Fruit fly (Drosophila melanogaster): ENCODE results near the gene CG10853.

CG10853 gene

DNA sequence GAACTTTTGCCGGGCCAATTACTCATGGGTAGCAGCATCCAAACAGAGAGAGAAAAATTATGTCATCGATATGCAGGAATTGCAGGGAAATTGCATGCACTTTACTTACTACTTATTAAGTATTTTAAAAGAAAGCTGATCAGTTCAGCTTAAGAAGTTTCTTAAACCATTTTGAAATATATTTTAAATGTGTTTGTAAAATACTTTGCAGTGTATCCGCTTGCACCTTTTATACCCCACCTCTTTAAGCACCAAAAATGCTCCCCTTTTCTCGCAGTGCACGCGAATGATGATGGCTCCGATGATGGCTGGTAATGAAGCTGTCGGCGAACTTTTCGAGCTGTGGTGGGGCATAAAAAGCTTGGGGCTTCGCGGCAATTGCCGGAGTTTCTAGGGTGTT, 4.8 kb downstream of the CG10853 start, which contains the start of gene CG14984 (continued):
- TF ChIP-seq Sox100B (GFP tag; optimal IDR thresholded peaks at IDR 0.05): no peak
- TF ChIP-seq Antp (GFP tag; optimal IDR thresholded peaks at IDR 0.05): peak; percentile 0
- no peak for TF ChIP-seq CG6683 (GFP tag; optimal IDR thresholded peaks at IDR 0.05)
- no peak for TF ChIP-seq CG16813 (GFP tag; IDR thresholded peaks at IDR 0.05; ENCODE audit: partially characterized antibody)
- TF ChIP-seq CG3163 (GFP tag; optimal IDR thresholded peaks at IDR 0.05): no peak
- TF ChIP-seq twi (tag; optimal IDR thresholded peaks at IDR 0.05): no peak
- TF ChIP-seq CG2199 (GFP tag; IDR thresholded peaks at IDR 0.05): no peak
- TF ChIP-seq shn (GFP tag; optimal IDR thresholded peaks at IDR 0.05): peak; percentile 16
- TF ChIP-seq scrt (GFP tag; optimal IDR thresholded peaks at IDR 0.05): peak; percentile 80
- no peak for TF ChIP-seq CG8944 (GFP tag; optimal IDR thresholded peaks at IDR 0.05)
- no peak for TF ChIP-seq CG12104 (GFP tag; optimal IDR thresholded peaks at IDR 0.05)
- TF ChIP-seq tin (GFP tag; optimal IDR thresholded peaks at IDR 0.05): peak; percentile 33
- no peak for TF ChIP-seq gcm2 (GFP tag; optimal IDR thresholded peaks at IDR 0.05)
- TF ChIP-seq slbo (GFP tag; IDR thresholded peaks at IDR 0.05): peak; percentile 77
- TF ChIP-seq CG14710 (tag; optimal IDR thresholded peaks at IDR 0.05): no peak
- TF ChIP-seq CG6654 (GFP tag; optimal IDR thresholded peaks at IDR 0.05): no peak
- peak; percentile 72 for TF ChIP-seq Drgx (GFP tag; IDR thresholded peaks at IDR 0.05)
- peak; percentile 50; the same call in 1 of the 3 replicates for TF ChIP-seq CG11560 (tag; IDR thresholded peaks at IDR 0.05)
- TF ChIP-seq grn (GFP tag; optimal IDR thresholded peaks at IDR 0.05): no peak
- TF ChIP-seq mam (GFP tag; optimal IDR thresholded peaks at IDR 0.05): peak; percentile 49
- peak; percentile 60 for TF ChIP-seq Ada2b (GFP tag; IDR thresholded peaks at IDR 0.05)
- TF ChIP-seq nom (GFP tag; optimal IDR thresholded peaks at IDR 0.05): peak; percentile 71
- TF ChIP-seq CG5180 (GFP tag; optimal IDR thresholded peaks at IDR 0.05): no peak
- TF ChIP-seq BEAF-32 (GFP tag; optimal IDR thresholded peaks at IDR 0.05): no peak
- no peak for TF ChIP-seq B-H2 (GFP tag; optimal IDR thresholded peaks at IDR 0.05)
- TF ChIP-seq CG18011 (GFP tag; optimal IDR thresholded peaks at IDR 0.05): no peak
- TF ChIP-seq danr (GFP tag; IDR thresholded peaks at IDR 0.05): no peak
- no peak for TF ChIP-seq fd64A (GFP tag; optimal IDR thresholded peaks at IDR 0.05)
- no peak for TF ChIP-seq bsh (GFP tag; optimal IDR thresholded peaks at IDR 0.05)
- no peak for TF ChIP-seq Oli (tag; optimal IDR thresholded peaks at IDR 0.05)
- no peak for TF ChIP-seq Fer2 (tag; optimal IDR thresholded peaks at IDR 0.05)
- TF ChIP-seq Asciz (GFP tag; optimal IDR thresholded peaks at IDR 0.05): no peak
- TF ChIP-seq da (GFP tag; optimal IDR thresholded peaks at IDR 0.05): no peak
- no peak for TF ChIP-seq knrl (GFP tag; IDR thresholded peaks at IDR 0.05; ENCODE audit: partially characterized antibody)
- TF ChIP-seq CG4424 (GFP tag; optimal IDR thresholded peaks at IDR 0.05): peak; percentile 29
- TF ChIP-seq CG7271 (tag; optimal IDR thresholded peaks at IDR 0.05): no peak
- no peak for TF ChIP-seq ash1 (GFP tag; optimal IDR thresholded peaks at IDR 0.05)
- TF ChIP-seq Dek (tag; optimal IDR thresholded peaks at IDR 0.05): no peak
- TF ChIP-seq Ets65A (GFP tag): peak; percentile 92
- TF ChIP-seq CG12744 (GFP tag; optimal IDR thresholded peaks at IDR 0.05): no peak
- TF ChIP-seq CG18599 (GFP tag; optimal IDR thresholded peaks at IDR 0.05): peak; percentile 76
- TF ChIP-seq CG2116 (GFP tag; optimal IDR thresholded peaks at IDR 0.05): no peak
- TF ChIP-seq CG11696 (GFP tag; IDR thresholded peaks at IDR 0.05): no peak
- no peak for TF ChIP-seq Nf-YC (tag; optimal IDR thresholded peaks at IDR 0.05)
- no peak for TF ChIP-seq Oaz (GFP tag; IDR thresholded peaks at IDR 0.05)
- TF ChIP-seq MBD-R2 (GFP tag; IDR thresholded peaks at IDR 0.05): no peak
- TF ChIP-seq CG8359 (GFP tag; optimal IDR thresholded peaks at IDR 0.05; ENCODE audit: borderline replicate concordance): no peak
- TF ChIP-seq CG2889 (GFP tag; IDR thresholded peaks at IDR 0.05): peak; percentile 28; the same call in 1 of the 3 replicates
- no peak for TF ChIP-seq h (optimal IDR thresholded peaks at IDR 0.05)
- TF ChIP-seq CG5245 (GFP tag; optimal IDR thresholded peaks at IDR 0.05): no peak
- peak; percentile 5 for TF ChIP-seq CG7928 (GFP tag; optimal IDR thresholded peaks at IDR 0.05)
